Worm (Caenorhabditis elegans): ENCODE data around the gene str-170.

DNA sequence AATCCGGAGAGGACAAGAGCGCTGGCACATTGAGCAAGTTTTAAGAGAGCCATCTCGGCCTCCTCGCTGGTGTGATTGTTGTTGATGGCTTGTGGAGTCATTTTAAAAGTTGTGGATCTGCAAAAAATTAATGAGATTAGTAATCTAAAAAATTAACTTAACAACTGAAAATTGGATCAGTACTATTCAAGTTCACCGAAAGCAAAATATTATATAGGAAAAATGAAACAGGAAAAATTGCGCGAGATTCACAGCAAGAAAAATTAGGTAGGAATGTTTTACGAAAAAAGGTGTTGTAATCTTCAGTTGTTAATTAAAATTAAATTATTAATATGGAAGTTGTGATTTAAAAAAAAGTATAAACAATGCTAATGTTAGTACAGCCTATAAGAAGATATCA is 10.1 kb downstream of the str-170 start, which contains the start of gene T08B6.1:
- TF ChIP-seq him-1 (tag; optimal IDR thresholded peaks at IDR 0.05), result no peak
- TF ChIP-seq dao-5 (tag; optimal IDR thresholded peaks at IDR 0.05), result no peak
- no peak for TF ChIP-seq W03F9.2 (tag; optimal IDR thresholded peaks at IDR 0.05)

All from whole organism, L4/young adult.